Worm (Caenorhabditis elegans): ENCODE measurements around the gene zipt-17.

- TF ChIP-seq dao-5 (tag; optimal IDR thresholded peaks at IDR 0.05) (no peak), him-1 (tag; optimal IDR thresholded peaks at IDR 0.05) (no peak)
Measured at ce11 chrIV:17380061-17380680, 13.0 kb upstream of the zipt-17 start, which contains the start of the genes C30H6.9 and dlat-2.

Data from whole organism, L4/young adult.